Fruit fly (Drosophila melanogaster) whole organism, pupa: Measurements from ENCODE around the gene ND-B14.5B.

Experiments used
- CG10348 ChIP-seq: fragments of 200-800 bp; sonication (Bioruptor generic); IDR thresholded peaks from 2 replicates; pipeline ENCODE4 v1.3.6; 2022; ENCODE audit warnings: missing biosample characterization, missing genetic modification characterization
- CG13204 ChIP-seq: fragments of 200-800 bp; sonication (Bioruptor generic); optimal IDR thresholded peaks from 2 replicates; lab custom pipeline; 2018; ENCODE audit warnings: missing biosample characterization, mild to moderate bottlenecking, missing genetic modification characterization, moderate library complexity
- CG15710 ChIP-seq: fragments of 200-800 bp; sonication (Bioruptor generic); optimal IDR thresholded peaks from 2 replicates; lab custom pipeline; 2018; ENCODE audit warnings: missing biosample characterization, mild to moderate bottlenecking, missing genetic modification characterization, moderate library complexity
- CG17806 ChIP-seq: fragments of 200-800 bp; sonication (Bioruptor generic); optimal IDR thresholded peaks from 2 replicates; lab custom pipeline; 2018; ENCODE audit warnings: missing biosample characterization, mild to moderate bottlenecking, missing genetic modification characterization, moderate library complexity
- CG8159 ChIP-seq: fragments of 200-800 bp; sonication (Bioruptor generic); optimal IDR thresholded peaks from 3 replicates; lab custom pipeline; 2018; ENCODE audit warnings: missing biosample characterization, mild to moderate bottlenecking, missing genetic modification characterization, moderate library complexity
- CG9948 ChIP-seq: fragments of 200-800 bp; sonication (Bioruptor generic); optimal IDR thresholded peaks from 2 replicates; lab custom pipeline; 2018; ENCODE audit warnings: missing biosample characterization, mild to moderate bottlenecking, missing genetic modification characterization, moderate library complexity
- EcR ChIP-seq: fragments of 200-800 bp; sonication (Bioruptor generic); optimal IDR thresholded peaks from 3 replicates; lab custom pipeline; 2019; ENCODE audit warnings: missing biosample characterization, missing genetic modification characterization, mild to moderate bottlenecking, moderate library complexity, missing genetic modification reagents
- Ets98B ChIP-seq: fragments of 200-800 bp; sonication (Bioruptor generic); IDR thresholded peaks from 2 replicates; pipeline ENCODE4 v1.3.6; 2022; ENCODE audit warnings: missing biosample characterization, missing genetic modification characterization
- Pif1B ChIP-seq: fragments of 200-800 bp; sonication (Bioruptor generic); optimal IDR thresholded peaks from 3 replicates; lab custom pipeline; 2016; ENCODE audit warnings: missing biosample characterization, missing genetic modification characterization
- gl ChIP-seq: fragments of 200-800 bp; sonication (Bioruptor generic); optimal IDR thresholded peaks from 2 replicates; lab custom pipeline; 2018; ENCODE audit warnings: missing biosample characterization, mild to moderate bottlenecking, missing genetic modification characterization

- TF ChIP-seq Pif1B (GFP tag; lab: Kevin White, UChicago) (no peak), CG15710 (no peak), Ets98B (no peak), CG10348 (GFP tag; lab: Robert Waterston, UW) (no peak), CG8159 (no peak), EcR (GFP tag; lab: Kevin White, UChicago) (no peak), CG9948 (tag; lab: Kevin White, UChicago) (no peak), gl (tag; lab: Kevin White, UChicago) (no peak), CG13204 (GFP tag; lab: Kevin White, UChicago) (no peak), CG17806 (tag; lab: Kevin White, UChicago) (no peak)
Observed at dm6 chr2L:3143908-3144307, 1.7 kb downstream of the ND-B14.5B start.
